Fruit fly (Drosophila melanogaster) whole organism, embryonic: ENCODE results near the gene CG9316.

Source experiments
- BEAF-32 ChIP-seq: fragments of 200-800 bp; sonication (Bioruptor generic); optimal IDR thresholded peaks from 3 replicates; lab custom pipeline; 2017; ENCODE audit warnings: missing biosample characterization, missing genetic modification characterization, mild to moderate bottlenecking, moderate library complexity, missing genetic modification reagents
- CG10321 ChIP-seq: fragments of 200-800 bp; sonication (Bioruptor generic); IDR thresholded peaks from 2 replicates; pipeline ENCODE4 v1.3.6; 2022; ENCODE audit warnings: missing biosample characterization, missing genetic modification characterization
- CG13624 ChIP-seq: fragments of 200-800 bp; sonication (Bioruptor generic); optimal IDR thresholded peaks from 2 replicates; lab custom pipeline; 2016; ENCODE audit warnings: missing biosample characterization, missing genetic modification characterization
- CG13775 ChIP-seq: fragments of 200-800 bp; sonication (Bioruptor generic); optimal IDR thresholded peaks from 3 replicates; lab custom pipeline; 2017; ENCODE audit warnings: missing biosample characterization, mild to moderate bottlenecking, missing genetic modification characterization
- CG2712 ChIP-seq: fragments of 200-800 bp; optimal IDR thresholded peaks from 3 replicates; lab custom pipeline; 2019; ENCODE audit warnings: missing biosample characterization, mild to moderate bottlenecking, missing genetic modification characterization, moderate library complexity
- CG6854 ChIP-seq: fragments of 200-800 bp; sonication (Bioruptor generic); optimal IDR thresholded peaks from 3 replicates; lab custom pipeline; 2017; ENCODE audit warnings: missing biosample characterization, mild to moderate bottlenecking, missing genetic modification characterization
- CG9797 ChIP-seq: fragments of 200-800 bp; sonication (Bioruptor generic); optimal IDR thresholded peaks from 3 replicates; lab custom pipeline; 2018; ENCODE audit warnings: missing biosample characterization, mild to moderate bottlenecking, missing genetic modification characterization
- CG9876 ChIP-seq: fragments of 200-800 bp; sonication (Bioruptor generic); optimal IDR thresholded peaks from 2 replicates; lab custom pipeline; 2016; ENCODE audit warnings: missing biosample characterization, missing genetic modification characterization
- Hr51 ChIP-seq, 2 experiments: fragments of 200-800 bp; sonication (Bioruptor generic); optimal IDR thresholded peaks; 2 replicates in 1 of 2; 3 replicates in 1 of 2; lab custom pipeline; 2016 to 2018; ENCODE audit warnings: missing biosample characterization in 2 of 2, missing genetic modification characterization in 2 of 2, mild to moderate bottlenecking in 1 of 2, moderate library complexity in 1 of 2
- Hsf ChIP-seq: fragments of 200-800 bp; sonication (Bioruptor generic); optimal IDR thresholded peaks from 3 replicates; lab custom pipeline; 2016; ENCODE audit warnings: missing biosample characterization, missing genetic modification characterization
- Jarid2 ChIP-seq: fragments of 200-800 bp; sonication (Bioruptor generic); optimal IDR thresholded peaks from 3 replicates; lab custom pipeline; 2017; ENCODE audit warnings: mild to moderate bottlenecking, missing biosample characterization, missing genetic modification reagents, missing genetic modification characterization
- Lim3 ChIP-seq: fragments of 200-800 bp; sonication (Bioruptor generic); IDR thresholded peaks from 2 replicates; pipeline ENCODE4 v1.3.6; 2022; ENCODE audit warnings: missing biosample characterization, missing genetic modification characterization
- Optix ChIP-seq: fragments of 200-800 bp; sonication (Bioruptor generic); IDR thresholded peaks from 3 replicates; pipeline ENCODE4 v1.3.6; 2022; ENCODE audit warnings: missing biosample characterization, missing genetic modification characterization
- Pdp1 ChIP-seq, 2 experiments: fragments of 200-800 bp; sonication (Bioruptor generic); optimal IDR thresholded peaks; 3 replicates each; lab custom pipeline; 2016; ENCODE audit warnings: missing biosample characterization in 2 of 2, missing genetic modification characterization in 2 of 2, mild to moderate bottlenecking in 1 of 2, moderate library complexity in 1 of 2
- Rx ChIP-seq: fragments of 200-800 bp; sonication (Bioruptor generic); IDR thresholded peaks from 2 replicates; pipeline ENCODE4 v1.3.6; 2022; ENCODE audit warnings: missing biosample characterization, missing genetic modification characterization
- Sox100B ChIP-seq: fragments of 200-800 bp; sonication (Bioruptor generic); optimal IDR thresholded peaks from 3 replicates; lab custom pipeline; 2018; ENCODE audit warnings: missing biosample characterization, mild to moderate bottlenecking, missing genetic modification characterization
- Xbp1 ChIP-seq: fragments of 200-800 bp; sonication (Bioruptor generic); optimal IDR thresholded peaks from 3 replicates; lab custom pipeline; 2016; ENCODE audit warnings: missing biosample characterization, mild to moderate bottlenecking, missing genetic modification characterization
- abd-A ChIP-seq: fragments of 200-800 bp; sonication (Bioruptor generic); optimal IDR thresholded peaks from 3 replicates; lab custom pipeline; 2019; ENCODE audit warnings: missing biosample characterization, mild to moderate bottlenecking, missing genetic modification characterization, moderate library complexity
- her ChIP-seq: fragments of 200-800 bp; sonication (Bioruptor generic); optimal IDR thresholded peaks from 2 replicates; lab custom pipeline; 2016; ENCODE audit warnings: missing biosample characterization, missing genetic modification characterization
- mirr ChIP-seq: fragments of 200-800 bp; sonication (Bioruptor generic); optimal IDR thresholded peaks from 3 replicates; lab custom pipeline; 2018; ENCODE audit warnings: missing biosample characterization, mild to moderate bottlenecking, missing genetic modification characterization
- pan ChIP-seq, 4 experiments: fragments of >200 bp in 3 of 4; fragments of 200-800 bp in 1 of 4; sonication (Bioruptor generic) in 1 of 4; optimal IDR thresholded peaks in 3 of 4; IDR thresholded peaks in 1 of 4; 2 replicates each; pipeline versions ENCODE4 v1.3.6 to Lab custom; 2017 to 2022; ENCODE audit warnings: missing biosample characterization in 2 of 4, missing genetic modification characterization in 2 of 4, mixed read lengths in 1 of 4
- pnt ChIP-seq: fragments of 200-800 bp; sonication (Bioruptor generic); optimal IDR thresholded peaks from 3 replicates; lab custom pipeline; 2016; ENCODE audit warnings: missing biosample characterization, missing genetic modification characterization
- row ChIP-seq: fragments of 200-800 bp; sonication (Bioruptor generic); IDR thresholded peaks from 3 replicates; pipeline ENCODE4 v1.3.6; 2022; ENCODE audit warnings: missing biosample characterization, missing genetic modification characterization
- sens ChIP-seq: fragments of 200-800 bp; sonication (Bioruptor generic); peaks from one replicate; lab custom pipeline; 2016; ENCODE audit warnings: missing biosample characterization, missing genetic modification characterization
- wek ChIP-seq: fragments of 200-800 bp; sonication (Bioruptor generic); optimal IDR thresholded peaks from 3 replicates; lab custom pipeline; 2018; ENCODE audit warnings: missing biosample characterization, mild to moderate bottlenecking, missing genetic modification characterization, moderate library complexity

The CG9316 gene

DNA sequence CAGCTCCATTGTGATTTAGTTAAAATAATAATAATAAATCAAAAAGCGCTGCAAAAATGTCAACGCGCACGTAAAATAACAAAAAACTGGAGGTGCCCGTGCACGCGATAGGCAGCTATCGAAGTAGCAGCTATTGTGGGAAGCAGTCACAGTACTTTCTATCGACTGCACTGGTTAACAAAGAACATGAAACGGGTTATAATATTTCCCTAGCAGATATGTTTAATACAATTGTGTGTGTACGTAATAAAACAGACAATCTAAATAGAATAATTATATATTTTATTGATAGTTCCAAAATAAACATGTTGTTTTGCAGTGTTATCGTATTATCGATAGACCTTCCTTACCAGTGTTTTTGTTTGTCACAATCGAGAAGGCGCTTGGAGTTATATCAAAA lies 50.5 kb downstream of the CG9316 start, which contains the start of the genes CG31678 and IKKepsilon (continued):
- TF ChIP-seq CG13775 (GFP tag; lab: Kevin White, UChicago): peak; percentile 6
- no peak for TF ChIP-seq Lim3 (GFP tag; lab: Robert Waterston, UW)
- TF ChIP-seq Rx (GFP tag; lab: Robert Waterston, UW): no peak
- TF ChIP-seq abd-A: no peak
- TF ChIP-seq Hr51 (GFP tag; optimal IDR thresholded peaks at IDR 0.05; lab: Kevin White, UChicago): peak in 1 of 2 experiments; percentile 2
- TF ChIP-seq Jarid2 (GFP tag; lab: Kevin White, UChicago): no peak
- TF ChIP-seq CG6854: no peak
- TF ChIP-seq Optix (GFP tag; lab: Robert Waterston, UW): no peak
- TF ChIP-seq CG2712 (tag; lab: Kevin White, UChicago): peak; percentile 58
- peak; percentile 61 for TF ChIP-seq Xbp1 (GFP tag; lab: Kevin White, UChicago)
- peak; percentile 3 for TF ChIP-seq Hsf (GFP tag; lab: Kevin White, UChicago)
- TF ChIP-seq CG9876: no peak
- TF ChIP-seq mirr (GFP tag; lab: Kevin White, UChicago): no peak
- TF ChIP-seq her (GFP tag; lab: Kevin White, UChicago): no peak
- no peak for TF ChIP-seq pnt (GFP tag; lab: Kevin White, UChicago)
- TF ChIP-seq CG9797: peak; percentile 12
- TF ChIP-seq BEAF-32 (GFP tag; lab: Kevin White, UChicago): peak; percentile 85
- no peak for TF ChIP-seq pan (optimal IDR thresholded peaks at IDR 0.05; lab: Kevin White, UChicago)
- peak in 1 of 2 experiments; percentile 64 for TF ChIP-seq pan (GFP tag; optimal IDR thresholded peaks at IDR 0.05 in 1 of 2, IDR thresholded peaks at IDR 0.05 in 1 of 2)

DNA sequence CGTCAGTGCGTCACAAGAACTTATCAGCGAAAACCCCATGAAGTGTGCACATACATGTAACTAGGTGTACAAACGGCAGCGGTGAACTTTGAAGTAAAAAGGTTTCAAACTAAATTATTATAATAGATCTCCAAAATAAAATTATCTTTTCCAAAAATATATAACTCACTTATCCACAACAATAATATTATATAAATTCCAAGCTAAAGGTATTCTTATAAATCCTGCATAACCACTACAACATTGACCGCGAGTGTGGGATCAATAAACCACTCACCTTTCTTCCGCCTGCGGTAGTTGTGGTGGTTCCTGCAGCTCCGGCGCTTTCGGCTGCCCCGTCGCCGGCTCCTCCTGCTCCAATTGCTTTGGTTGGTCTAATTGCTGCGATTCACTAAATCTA lies 51.6 kb downstream of the CG9316 start:
- TF ChIP-seq Sox100B (GFP tag; lab: Kevin White, UChicago) (peak; percentile 4), CG13624 (GFP tag; lab: Kevin White, UChicago) (no peak), sens (GFP tag; lab: Kevin White, UChicago) (peak; percentile 54), CG10321 (GFP tag; lab: Robert Waterston, UW) (0 out of 2 replicates have a peak, but pooled peaks have one; percentile 6), wek (GFP tag; lab: Kevin White, UChicago) (no peak), row (GFP tag; lab: Robert Waterston, UW) (0 out of 3 replicates have a peak, but pooled peaks have one; percentile 6), Pdp1 (GFP tag; optimal IDR thresholded peaks at IDR 0.05; lab: Kevin White, UChicago) (peak in 1 of 2 experiments; percentile 24)
